Worm (Caenorhabditis elegans): ENCODE measurements around the gene zip-9.

DNA sequence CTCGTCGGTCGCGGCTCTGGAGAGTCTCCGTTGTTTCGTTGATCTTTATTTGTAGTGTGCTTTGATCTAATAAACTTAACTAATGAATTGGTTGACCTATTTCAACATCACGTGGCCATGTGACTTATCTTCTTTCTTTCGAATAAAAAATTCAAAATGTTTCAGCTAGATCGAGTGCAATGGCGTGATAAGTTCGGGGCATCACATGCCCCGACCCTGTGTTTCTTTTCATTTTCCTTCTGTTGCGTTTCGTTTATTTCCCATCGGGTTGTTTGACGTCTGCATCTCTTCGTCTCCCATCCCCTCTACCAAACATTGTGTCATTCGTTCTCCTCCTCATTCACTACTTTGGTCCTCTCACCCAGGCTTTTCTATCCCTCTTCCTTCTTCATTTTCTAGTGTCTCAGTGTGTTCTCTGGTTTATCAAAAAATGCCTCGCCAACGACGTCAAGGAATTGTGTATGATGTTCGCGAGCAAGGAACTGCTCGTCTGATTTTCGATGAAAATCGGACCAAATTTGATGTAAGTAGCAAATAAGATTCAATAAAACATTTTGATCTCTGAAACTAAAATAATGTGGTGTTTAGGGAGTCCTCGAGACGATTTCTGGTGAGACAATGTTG, 9.5 kb downstream of the zip-9 start, which contains the start of gene F17C11.4:
- peak; percentile 81 for TF ChIP-seq nhr-21 (tag; optimal IDR thresholded peaks at IDR 0.05)
- no peak for TF ChIP-seq elt-1 (tag; optimal IDR thresholded peaks at IDR 0.05)
- no peak for TF ChIP-seq ztf-11 (tag; optimal IDR thresholded peaks at IDR 0.05)
- TF ChIP-seq nhr-25 (tag; optimal IDR thresholded peaks at IDR 0.05) = peak; percentile 90
- no peak for TF ChIP-seq nhr-237 (tag; optimal IDR thresholded peaks at IDR 0.05)
- peak; percentile 96 for TF ChIP-seq nhr-129 (tag; optimal IDR thresholded peaks at IDR 0.05)
